Worm (Caenorhabditis elegans): ENCODE data around the gene ccdc-47.
A peak's percentile ranks its signal among the peaks of the same experiment; 100 is the strongest.

- TF ChIP-seq ref-1 (GFP tag; conservative IDR thresholded peaks at IDR 0.05) (no peak), cog-1 (tag; optimal IDR thresholded peaks at IDR 0.05) (no peak), flt-1 (GFP tag; IDR thresholded peaks at IDR 0.05) (peak; percentile 48), med-1 (GFP tag; optimal IDR thresholded peaks at IDR 0.05; ENCODE audit: insufficient read depth) (no peak), ztf-23 (GFP tag; IDR thresholded peaks at IDR 0.05) (no peak)
Measured at ce11 chrIII:3869292-3869781, 47.4 kb upstream of the ccdc-47 start.
